Worm (Caenorhabditis elegans) whole organism, L4 larva: ENCODE measurements around the gene ZK105.8.

Experiments
- D1046.2 ChIP-seq: fragments of 200-800 bp; sonication (Bioruptor generic); IDR thresholded peaks from 2 replicates; pipeline ENCODE4 v1.3.6; 2022; ENCODE audit warnings: missing genetic modification characterization, missing compliant biosample characterization
- ceh-82 ChIP-seq: sonication (generic microtip); optimal IDR thresholded peaks from 2 replicates; lab custom pipeline; 2017; ENCODE audit warnings: missing biosample characterization, missing genetic modification characterization
- egl-27 ChIP-seq: sonication (generic microtip); optimal IDR thresholded peaks from 3 replicates; lab custom pipeline; 2017; ENCODE audit warnings: missing biosample characterization, missing genetic modification reagents, missing genetic modification characterization
- hlh-30 ChIP-seq: sonication (generic microtip); optimal IDR thresholded peaks from 2 replicates; lab custom pipeline; 2017; ENCODE audit warnings: antibody characterized with exemption, mild to moderate bottlenecking, missing genetic modification characterization, missing compliant biosample characterization; ENCODE audit not compliant: insufficient read depth
- hmg-1.1 ChIP-seq: fragments of 200-800 bp; sonication (Bioruptor generic); IDR thresholded peaks from 2 replicates; pipeline ENCODE4 v1.3.6; 2022; ENCODE audit warnings: missing genetic modification reagents, missing genetic modification characterization, missing compliant biosample characterization
- lin-39 ChIP-seq: fragments of 150-350 bp; optimal IDR thresholded peaks from 2 replicates; lab custom pipeline; 2014; ENCODE audit warnings: missing biosample characterization, missing genetic modification reagents, missing genetic modification characterization
- nhr-237 ChIP-seq: sonication (generic microtip); optimal IDR thresholded peaks from 2 replicates; lab custom pipeline; 2017; ENCODE audit warnings: missing biosample characterization, missing genetic modification characterization
- nhr-6 ChIP-seq: fragments of 150-350 bp; optimal IDR thresholded peaks from 2 replicates; lab custom pipeline; 2014; ENCODE audit warnings: missing biosample characterization, missing genetic modification characterization
- snpc-4 ChIP-seq: fragments of 150-350 bp; optimal IDR thresholded peaks from 2 replicates; lab custom pipeline; 2014; ENCODE audit warnings: missing biosample characterization, missing genetic modification characterization
- tra-1 ChIP-seq: fragments of 200-800 bp; sonication (Bioruptor generic); IDR thresholded peaks from 2 replicates; pipeline ENCODE4 v1.3.6; 2022; ENCODE audit warnings: missing genetic modification reagents, missing genetic modification characterization, missing compliant biosample characterization

- no peak for TF ChIP-seq D1046.2 (GFP tag; lab: Robert Waterston, UW)
- peak; percentile 46; the same call in 1 of the 2 replicates for TF ChIP-seq tra-1 (GFP tag; lab: Robert Waterston, UW)
- TF ChIP-seq snpc-4 (tag; lab: Kevin White, UChicago): no peak
- TF ChIP-seq lin-39: no peak
- TF ChIP-seq nhr-6 (tag; lab: Kevin White, UChicago): no peak
- no peak for TF ChIP-seq nhr-237 (tag; lab: Kevin White, UChicago)
- no peak for TF ChIP-seq hlh-30 (tag; lab: Kevin White, UChicago)
- TF ChIP-seq ceh-82 (tag; lab: Kevin White, UChicago): no peak
- no peak for TF ChIP-seq hmg-1.1 (GFP tag; lab: Robert Waterston, UW)
- no peak for TF ChIP-seq egl-27 (tag; lab: Kevin White, UChicago)
Observed at ce11 chrV:7749708-7750107, 25.4 kb downstream of the ZK105.8 start.
